Fruit fly (Drosophila melanogaster): ENCODE data around the gene CG4911.

The CG4911 gene

DNA sequence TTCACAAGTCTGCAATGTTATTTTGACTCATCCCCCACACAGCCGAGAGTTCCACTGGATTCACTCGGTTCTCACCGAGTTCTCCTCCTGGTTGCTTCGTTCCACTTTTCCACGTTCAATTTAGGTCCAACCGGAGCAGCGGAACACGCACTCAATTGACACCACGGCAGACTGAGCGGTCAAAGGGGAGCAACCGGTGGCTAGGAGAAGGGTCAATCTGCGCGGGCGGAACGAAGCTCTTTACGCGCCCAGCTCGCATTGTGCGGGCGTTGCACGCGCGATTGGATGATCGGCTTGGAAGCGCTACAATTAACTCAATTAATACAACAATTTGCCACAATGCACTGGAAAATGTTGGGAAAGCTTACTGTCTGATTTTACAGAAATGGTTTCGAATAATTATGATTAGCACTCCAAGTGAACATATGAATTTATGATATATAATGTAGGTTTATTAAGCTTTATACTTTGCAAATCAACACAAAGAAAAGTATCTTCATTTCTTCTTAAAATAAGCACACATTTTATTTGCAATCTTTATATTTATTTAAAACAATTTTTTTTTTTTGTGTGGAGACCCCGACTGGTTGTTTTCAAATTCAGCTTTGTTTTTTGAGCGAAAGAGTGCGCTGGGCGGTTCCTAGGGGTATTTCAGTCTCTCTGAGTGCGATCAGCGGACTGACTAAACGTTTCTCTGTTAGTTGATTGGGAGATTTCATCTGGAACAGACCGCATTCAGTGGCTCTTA, 20.0 kb upstream of the CG4911 start, which contains the start of gene CG32032 (continued):
- TF ChIP-seq Rx (GFP tag; IDR thresholded peaks at IDR 0.05) = no peak
- no peak for TF ChIP-seq aop (GFP tag; IDR thresholded peaks at IDR 0.05)
- peak; percentile 35 for TF ChIP-seq Oli (tag; optimal IDR thresholded peaks at IDR 0.05)
- no peak for TF ChIP-seq Adf1 (GFP tag; IDR thresholded peaks at IDR 0.05)
- TF ChIP-seq CG6654 (GFP tag; optimal IDR thresholded peaks at IDR 0.05) = no peak
- no peak for TF ChIP-seq ham (GFP tag; IDR thresholded peaks at IDR 0.05)
- no peak for TF ChIP-seq hbn (GFP tag; IDR thresholded peaks at IDR 0.05; ENCODE audit: partially characterized antibody)
- peak; percentile 59 for TF ChIP-seq CG18599 (GFP tag; optimal IDR thresholded peaks at IDR 0.05)
- TF ChIP-seq CG12104 (GFP tag; optimal IDR thresholded peaks at IDR 0.05) = no peak
- TF ChIP-seq Lhr (GFP tag; optimal IDR thresholded peaks at IDR 0.05) = no peak
- TF ChIP-seq cas (GFP tag; IDR thresholded peaks at IDR 0.05) = no peak
- 0 out of 2 replicates have a peak, but pooled peaks have one; percentile 29 for TF ChIP-seq klu (GFP tag; IDR thresholded peaks at IDR 0.05)
- TF ChIP-seq HLH54F (GFP tag; optimal IDR thresholded peaks at IDR 0.05) = no peak
- no peak for TF ChIP-seq Lpt (GFP tag; optimal IDR thresholded peaks at IDR 0.05)
- TF ChIP-seq pros (GFP tag; optimal IDR thresholded peaks at IDR 0.05) = no peak
- no peak for TF ChIP-seq otp (GFP tag; IDR thresholded peaks at IDR 0.05)
- TF ChIP-seq Camta (GFP tag; optimal IDR thresholded peaks at IDR 0.05) = no peak
- TF ChIP-seq CG12299 (tag; optimal IDR thresholded peaks at IDR 0.05) = no peak
- TF ChIP-seq Neu2 (GFP tag; optimal IDR thresholded peaks at IDR 0.05; ENCODE audit: borderline replicate concordance) = no peak
- TF ChIP-seq CG18619 (GFP tag; optimal IDR thresholded peaks at IDR 0.05) = no peak
- TF ChIP-seq HHEX (GFP tag; optimal IDR thresholded peaks at IDR 0.05) = no peak
- no peak for TF ChIP-seq CG4328 (GFP tag; optimal IDR thresholded peaks at IDR 0.05)
- TF ChIP-seq sr (GFP tag; IDR thresholded peaks at IDR 0.05) = no peak
- no peak for TF ChIP-seq Dp (GFP tag; optimal IDR thresholded peaks at IDR 0.05)
- no peak for TF ChIP-seq tin (GFP tag; optimal IDR thresholded peaks at IDR 0.05)
- TF ChIP-seq MBD-R2 (GFP tag; IDR thresholded peaks at IDR 0.05) = no peak; the same call in 1 of the 2 replicates
- no peak for TF ChIP-seq Stat92E (GFP tag; optimal IDR thresholded peaks at IDR 0.05)
- TF ChIP-seq CG13424 (tag; optimal IDR thresholded peaks at IDR 0.05) = no peak
- TF ChIP-seq CG2889 (GFP tag; IDR thresholded peaks at IDR 0.05) = no peak
- TF ChIP-seq NC2β (GFP tag; optimal IDR thresholded peaks at IDR 0.05) = no peak
- TF ChIP-seq CG3163 (GFP tag; optimal IDR thresholded peaks at IDR 0.05) = no peak
- TF ChIP-seq CG15696 (tag; optimal IDR thresholded peaks at IDR 0.05) = no peak
- no peak for TF ChIP-seq fru (optimal IDR thresholded peaks at IDR 0.05)
- TF ChIP-seq zen (tag; optimal IDR thresholded peaks at IDR 0.05) = no peak
- TF ChIP-seq HLHmδ (GFP tag; optimal IDR thresholded peaks at IDR 0.05) = no peak
- TF ChIP-seq ac (GFP tag; optimal IDR thresholded peaks at IDR 0.05) = no peak
- TF ChIP-seq CG3281 (GFP tag; optimal IDR thresholded peaks at IDR 0.05) = peak; percentile 11
- no peak for TF ChIP-seq lola (GFP tag; optimal IDR thresholded peaks at IDR 0.05)
- 0 out of 3 replicates have a peak, but pooled peaks have one; percentile 29 for TF ChIP-seq CG6175 (GFP tag; IDR thresholded peaks at IDR 0.05)
- TF ChIP-seq CG31388 (GFP tag; optimal IDR thresholded peaks at IDR 0.05) = no peak
- TF ChIP-seq repo (GFP tag; optimal IDR thresholded peaks at IDR 0.05) = no peak
- TF ChIP-seq NfI (GFP tag; optimal IDR thresholded peaks at IDR 0.05) = no peak
- no peak for TF ChIP-seq pb (GFP tag; optimal IDR thresholded peaks at IDR 0.05)
- TF ChIP-seq prd (optimal IDR thresholded peaks at IDR 0.05) = no peak
- TF ChIP-seq prd (GFP tag; IDR thresholded peaks at IDR 0.05) = no peak; the same call in 2 of the 3 replicates
- TF ChIP-seq CG5953 (GFP tag; IDR thresholded peaks at IDR 0.05) = no peak
- TF ChIP-seq CG17568 (GFP tag; optimal IDR thresholded peaks at IDR 0.05) = no peak
- TF ChIP-seq Dfd (GFP tag; optimal IDR thresholded peaks at IDR 0.05) = no peak
- peak; percentile 2 for TF ChIP-seq fd96Cb (tag; optimal IDR thresholded peaks at IDR 0.05)
- no peak for TF ChIP-seq CHES-1-like (GFP tag; optimal IDR thresholded peaks at IDR 0.05)
